Worm (Caenorhabditis elegans) whole organism, mixed stage, embryonic: ENCODE data around the gene ech-1.1.

Source experiments
- ceh-39 ChIP-seq: fragments of 150-350 bp; optimal IDR thresholded peaks from 2 replicates; lab custom pipeline; 2014; ENCODE audit warnings: missing biosample characterization, missing genetic modification characterization
- mep-1 ChIP-seq: fragments of 150-350 bp; optimal IDR thresholded peaks from 2 replicates; lab custom pipeline; 2017; ENCODE audit warnings: missing biosample characterization, missing genetic modification reagents, missing genetic modification characterization, inconsistent platforms
- pha-4 ChIP-seq: fragments of 150-350 bp; optimal IDR thresholded peaks from 2 replicates; lab custom pipeline; 2018; ENCODE audit warnings: missing biosample characterization, missing genetic modification reagents, missing genetic modification characterization
- unc-62 ChIP-seq: fragments of 150-350 bp; optimal IDR thresholded peaks from 2 replicates; lab custom pipeline; 2014; ENCODE audit warnings: missing biosample characterization, missing genetic modification reagents, missing genetic modification characterization

ce11 chrV:15323417-15323816, 37.9 kb downstream of the ech-1.1 start:
- TF ChIP-seq unc-62 (GFP tag; lab: Kevin White, UChicago) (no peak), pha-4 (tag; lab: Kevin White, UChicago) (no peak), ceh-39 (tag; lab: Kevin White, UChicago) (no peak), mep-1 (tag; lab: Kevin White, UChicago) (no peak)
